Fruit fly (Drosophila melanogaster) whole organism, embryonic: Measurements from ENCODE around the gene CG13667.

Source experiments
- Bteb2 ChIP-seq: fragments of 200-800 bp; sonication (Bioruptor generic); optimal IDR thresholded peaks from 2 replicates; lab custom pipeline; 2016; ENCODE audit warnings: missing biosample characterization, missing genetic modification characterization
- CG10274 ChIP-seq: fragments of 200-800 bp; sonication (Bioruptor generic); optimal IDR thresholded peaks from 3 replicates; lab custom pipeline; 2017; ENCODE audit warnings: missing biosample characterization, mild to moderate bottlenecking, missing genetic modification characterization
- CG11398 ChIP-seq: fragments of 200-800 bp; sonication (Bioruptor generic); optimal IDR thresholded peaks from 2 replicates; lab custom pipeline; 2016; ENCODE audit warnings: missing biosample characterization, missing genetic modification characterization
- CG12071 ChIP-seq: fragments of 200-800 bp; sonication (Bioruptor generic); optimal IDR thresholded peaks from 3 replicates; lab custom pipeline; 2018; ENCODE audit warnings: missing biosample characterization, mild to moderate bottlenecking, missing genetic modification characterization
- CG12104 ChIP-seq: fragments of 200-800 bp; sonication (Bioruptor generic); optimal IDR thresholded peaks from 3 replicates; lab custom pipeline; 2016; ENCODE audit warnings: missing biosample characterization, missing genetic modification characterization
- CG12659 ChIP-seq: fragments of 200-800 bp; sonication (Bioruptor generic); optimal IDR thresholded peaks from 3 replicates; lab custom pipeline; 2017; ENCODE audit warnings: mild to moderate bottlenecking, missing biosample characterization, missing genetic modification reagents, missing genetic modification characterization
- CG12942 ChIP-seq: fragments of 200-800 bp; sonication (Bioruptor generic); optimal IDR thresholded peaks from 3 replicates; lab custom pipeline; 2016; ENCODE audit warnings: missing biosample characterization, missing genetic modification characterization
- CG13624 ChIP-seq: fragments of 200-800 bp; sonication (Bioruptor generic); optimal IDR thresholded peaks from 2 replicates; lab custom pipeline; 2016; ENCODE audit warnings: missing biosample characterization, missing genetic modification characterization
- CG14965 ChIP-seq: fragments of 200-800 bp; sonication (Bioruptor generic); optimal IDR thresholded peaks from 2 replicates; lab custom pipeline; 2016; ENCODE audit warnings: missing biosample characterization, missing genetic modification characterization, borderline replicate concordance
- CG15601 ChIP-seq: fragments of 200-800 bp; sonication (Bioruptor generic); optimal IDR thresholded peaks from 3 replicates; lab custom pipeline; 2019; ENCODE audit warnings: missing biosample characterization, mild to moderate bottlenecking, missing genetic modification characterization, moderate library complexity
- CG17568 ChIP-seq: fragments of 200-800 bp; sonication (Bioruptor generic); optimal IDR thresholded peaks from 2 replicates; lab custom pipeline; 2018; ENCODE audit warnings: missing biosample characterization, mild to moderate bottlenecking, missing genetic modification characterization, moderate library complexity
- CG3065 ChIP-seq: fragments of 200-800 bp; sonication (Bioruptor generic); optimal IDR thresholded peaks from 2 replicates; lab custom pipeline; 2016; ENCODE audit warnings: missing biosample characterization, missing genetic modification characterization
- CG33557 ChIP-seq: fragments of 200-800 bp; sonication (Bioruptor generic); optimal IDR thresholded peaks from 2 replicates; lab custom pipeline; 2019; ENCODE audit warnings: missing biosample characterization, mild to moderate bottlenecking, missing genetic modification characterization, moderate library complexity
- CG3995 ChIP-seq: fragments of 200-800 bp; sonication (Bioruptor generic); optimal IDR thresholded peaks from 3 replicates; lab custom pipeline; 2016; ENCODE audit warnings: missing biosample characterization, missing genetic modification characterization
- CG6175 ChIP-seq: fragments of 200-800 bp; sonication (Bioruptor generic); IDR thresholded peaks from 3 replicates; pipeline ENCODE4 v1.3.6; 2022; ENCODE audit warnings: missing biosample characterization, missing genetic modification characterization
- CG6654 ChIP-seq: fragments of 200-800 bp; sonication (Bioruptor generic); optimal IDR thresholded peaks from 2 replicates; lab custom pipeline; 2017; ENCODE audit warnings: missing biosample characterization, mild to moderate bottlenecking, missing genetic modification characterization
- CG7271 ChIP-seq: fragments of 200-800 bp; sonication (Bioruptor generic); optimal IDR thresholded peaks from 2 replicates; lab custom pipeline; 2018; ENCODE audit warnings: missing biosample characterization, mild to moderate bottlenecking, missing genetic modification characterization, moderate library complexity
- CG9817 ChIP-seq: fragments of 200-800 bp; sonication (Bioruptor generic); optimal IDR thresholded peaks from 2 replicates; lab custom pipeline; 2018; ENCODE audit warnings: missing biosample characterization, mild to moderate bottlenecking, missing genetic modification characterization, moderate library complexity
- Chrac-16 ChIP-seq: fragments of 200-800 bp; sonication (Bioruptor generic); optimal IDR thresholded peaks from 3 replicates; lab custom pipeline; 2016; ENCODE audit warnings: missing biosample characterization, missing genetic modification characterization
- E2f1 ChIP-seq: fragments of 200-800 bp; sonication (Bioruptor generic); IDR thresholded peaks from 2 replicates; pipeline ENCODE4 v1.3.6; 2022; ENCODE audit warnings: missing biosample characterization, missing genetic modification characterization
- Ets97D ChIP-seq: fragments of 200-800 bp; sonication (Bioruptor generic); optimal IDR thresholded peaks from 3 replicates; lab custom pipeline; 2016; ENCODE audit warnings: missing biosample characterization, missing genetic modification characterization
- Lhr ChIP-seq: fragments of 200-800 bp; sonication (Bioruptor generic); optimal IDR thresholded peaks from 3 replicates; lab custom pipeline; 2017; ENCODE audit warnings: mild to moderate bottlenecking, missing biosample characterization, missing genetic modification reagents, missing genetic modification characterization
- Max ChIP-seq: fragments of 200-800 bp; sonication (Bioruptor generic); optimal IDR thresholded peaks from 2 replicates; lab custom pipeline; 2016; ENCODE audit warnings: missing biosample characterization, mild to moderate bottlenecking, missing genetic modification characterization
- Med ChIP-seq: fragments of 200-800 bp; sonication (Bioruptor generic); peaks from one replicate; lab custom pipeline; 2016; ENCODE audit warnings: missing biosample characterization, missing genetic modification characterization, mild to moderate bottlenecking, inconsistent platforms, moderate library complexity
- Mrtf ChIP-seq: fragments of 200-800 bp; sonication (Bioruptor generic); IDR thresholded peaks from 3 replicates; pipeline ENCODE4 v1.3.6; 2022; ENCODE audit warnings: missing biosample characterization, missing genetic modification characterization
- Optix ChIP-seq: fragments of 200-800 bp; sonication (Bioruptor generic); IDR thresholded peaks from 3 replicates; pipeline ENCODE4 v1.3.6; 2022; ENCODE audit warnings: missing biosample characterization, missing genetic modification characterization
- Poxn ChIP-seq: fragments of 200-800 bp; sonication (Bioruptor generic); IDR thresholded peaks from 2 replicates; pipeline ENCODE4 v1.3.6; 2022; ENCODE audit warnings: missing biosample characterization, missing genetic modification characterization
- Sox100B ChIP-seq: fragments of 200-800 bp; sonication (Bioruptor generic); optimal IDR thresholded peaks from 3 replicates; lab custom pipeline; 2018; ENCODE audit warnings: missing biosample characterization, mild to moderate bottlenecking, missing genetic modification characterization
- Sox102F ChIP-seq: fragments of 200-800 bp; sonication (Bioruptor generic); optimal IDR thresholded peaks from 2 replicates; lab custom pipeline; 2018; ENCODE audit warnings: missing biosample characterization, mild to moderate bottlenecking, missing genetic modification characterization, moderate library complexity
- Stat92E ChIP-seq, 3 experiments: fragments of >200 bp in 2 of 3; fragments of 200-800 bp in 1 of 3; sonication (Bioruptor generic) in 1 of 3; optimal IDR thresholded peaks; 2 replicates each; lab custom pipeline; 2017 to 2019; ENCODE audit warnings: missing biosample characterization in 3 of 3, missing genetic modification characterization in 3 of 3, mild to moderate bottlenecking in 1 of 3, moderate library complexity in 1 of 3
- Taf1 ChIP-seq: fragments of 200-800 bp; sonication (Bioruptor generic); IDR thresholded peaks from 2 replicates; pipeline ENCODE4 v1.3.6; 2022; ENCODE audit warnings: missing biosample characterization, missing genetic modification characterization
- ase ChIP-seq: fragments of 200-800 bp; sonication (Bioruptor generic); IDR thresholded peaks from 3 replicates; pipeline ENCODE4 v1.3.6; 2022; ENCODE audit warnings: missing biosample characterization, missing genetic modification characterization
- crol ChIP-seq: fragments of 200-800 bp; sonication (Bioruptor generic); IDR thresholded peaks from 2 replicates; pipeline ENCODE4 v1.3.6; 2022; ENCODE audit warnings: missing biosample characterization, missing genetic modification characterization
- gcm2 ChIP-seq: fragments of 200-800 bp; sonication (Bioruptor generic); optimal IDR thresholded peaks from 2 replicates; lab custom pipeline; 2016; ENCODE audit warnings: missing biosample characterization, missing genetic modification characterization
- gsb-n ChIP-seq: fragments of 200-800 bp; sonication (Bioruptor generic); optimal IDR thresholded peaks from 3 replicates; lab custom pipeline; 2018; ENCODE audit warnings: missing biosample characterization, mild to moderate bottlenecking, missing genetic modification characterization
- insv ChIP-seq, 2 experiments: fragments of 200-800 bp; sonication (Bioruptor generic); optimal IDR thresholded peaks; 3 replicates each; lab custom pipeline; 2016 to 2018; ENCODE audit warnings: missing biosample characterization in 2 of 2, missing genetic modification characterization in 2 of 2
- kay ChIP-seq: fragments of 200-800 bp; sonication (Bioruptor generic); optimal IDR thresholded peaks from 2 replicates; lab custom pipeline; 2016; ENCODE audit warnings: missing biosample characterization, missing genetic modification characterization
- lmd ChIP-seq: fragments of 200-800 bp; sonication (Bioruptor generic); IDR thresholded peaks from 2 replicates; pipeline ENCODE4 v1.3.6; 2022; ENCODE audit warnings: missing biosample characterization, missing genetic modification characterization
- maf-S ChIP-seq: fragments of 200-800 bp; sonication (Bioruptor generic); optimal IDR thresholded peaks from 2 replicates; lab custom pipeline; 2016; ENCODE audit warnings: missing biosample characterization, missing genetic modification characterization
- org-1 ChIP-seq: fragments of 200-800 bp; sonication (Bioruptor generic); optimal IDR thresholded peaks from 2 replicates; lab custom pipeline; 2017; ENCODE audit warnings: missing biosample characterization, missing genetic modification characterization
- pum ChIP-seq: fragments of 200-800 bp; sonication (Bioruptor generic); optimal IDR thresholded peaks from 2 replicates; lab custom pipeline; 2016; ENCODE audit warnings: missing biosample characterization, missing genetic modification characterization
- pzg ChIP-seq: fragments of 200-800 bp; sonication (Bioruptor generic); optimal IDR thresholded peaks from 3 replicates; lab custom pipeline; 2018; ENCODE audit warnings: missing biosample characterization, mild to moderate bottlenecking, missing genetic modification characterization, moderate library complexity
- ro ChIP-seq: fragments of 200-800 bp; sonication (Bioruptor generic); IDR thresholded peaks from 2 replicates; pipeline ENCODE4 v1.3.6; 2022; ENCODE audit warnings: missing biosample characterization, missing genetic modification characterization
- schlank ChIP-seq: fragments of 200-800 bp; sonication (Bioruptor generic); optimal IDR thresholded peaks from 2 replicates; lab custom pipeline; 2018; ENCODE audit warnings: missing biosample characterization, mild to moderate bottlenecking, missing genetic modification characterization
- tio ChIP-seq: fragments of 200-800 bp; sonication (Bioruptor generic); optimal IDR thresholded peaks from 2 replicates; lab custom pipeline; 2017; ENCODE audit warnings: missing biosample characterization, missing genetic modification characterization, inconsistent platforms
- ttk ChIP-seq: fragments of 200-800 bp; sonication (Bioruptor generic); IDR thresholded peaks from 2 replicates; pipeline ENCODE4 v2.1.2; 2022; ENCODE audit warnings: missing biosample characterization, missing genetic modification characterization
- twi ChIP-seq: fragments of 200-800 bp; optimal IDR thresholded peaks from 2 replicates; lab custom pipeline; 2019; ENCODE audit warnings: missing biosample characterization, mild to moderate bottlenecking, missing genetic modification characterization, moderate library complexity
- zen2 ChIP-seq: fragments of 200-800 bp; sonication (Bioruptor generic); IDR thresholded peaks from 3 replicates; pipeline ENCODE4 v1.3.6; 2022; ENCODE audit warnings: missing biosample characterization, missing genetic modification characterization; ENCODE audit not compliant: partially characterized antibody

Gene CG13667

dm6 chr3L:8455015-8455908 lies 50.0 kb downstream of the CG13667 start (continued):
- TF ChIP-seq CG3995 (peak; percentile 55), ttk (GFP tag; lab: Robert Waterston, UW) (peak; percentile 47; the same call in 1 of the 2 replicates), Sox100B (GFP tag; lab: Kevin White, UChicago) (peak; percentile 95), CG17568 (GFP tag; lab: Kevin White, UChicago) (peak; percentile 78), Max (GFP tag; lab: Kevin White, UChicago) (peak; percentile 91), org-1 (GFP tag; lab: Kevin White, UChicago) (peak; percentile 92), kay (peak; percentile 64), CG6175 (GFP tag; lab: Robert Waterston, UW) (peak; percentile 75; the same call in 2 of the 3 replicates), Sox102F (peak; percentile 90), Stat92E (GFP tag; optimal IDR thresholded peaks at IDR 0.05; lab: Kevin White, UChicago) (peak in 1 of 3 experiments; percentile 1), CG9817 (tag; lab: Kevin White, UChicago) (peak; percentile 76), CG3065 (GFP tag; lab: Kevin White, UChicago) (peak; percentile 35), E2f1 (peak; percentile 79), gsb-n (tag; lab: Kevin White, UChicago) (peak; percentile 86), Optix (peak; percentile 33; the same call in 1 of the 3 replicates), CG12659 (GFP tag; lab: Kevin White, UChicago) (peak; percentile 87), twi (tag; lab: Kevin White, UChicago) (peak; percentile 60), Lhr (GFP tag; lab: Kevin White, UChicago) (peak; percentile 11), insv (GFP tag; optimal IDR thresholded peaks at IDR 0.05; lab: Kevin White, UChicago) (peak in 1 of 2 experiments; percentile 47), CG7271 (tag; lab: Kevin White, UChicago) (peak; percentile 42), maf-S (GFP tag; lab: Kevin White, UChicago) (peak; percentile 36), Poxn (GFP tag; lab: Robert Waterston, UW) (no peak), schlank (peak; percentile 57), Bteb2 (GFP tag; lab: Kevin White, UChicago) (peak; percentile 61), Mrtf (GFP tag; lab: Robert Waterston, UW) (peak; percentile 67; the same call in 1 of the 3 replicates), ase (GFP tag; lab: Robert Waterston, UW) (peak; percentile 51; the same call in 1 of the 3 replicates), pzg (GFP tag; lab: Kevin White, UChicago) (no peak), CG12071 (GFP tag; lab: Kevin White, UChicago) (peak; percentile 78), CG11398 (GFP tag; lab: Kevin White, UChicago) (no peak), Med (GFP tag; lab: Kevin White, UChicago) (peak; percentile 96), CG33557 (peak; percentile 23), tio (GFP tag; lab: Kevin White, UChicago) (peak; percentile 83), CG14965 (no peak), CG15601 (peak; percentile 81), lmd (peak; percentile 84), crol (GFP tag; lab: Robert Waterston, UW) (peak; percentile 80), CG10274 (peak; percentile 80), ro (no peak), CG13624 (GFP tag; lab: Kevin White, UChicago) (no peak), CG6654 (GFP tag; lab: Kevin White, UChicago) (peak; percentile 64), pum (GFP tag; lab: Kevin White, UChicago) (peak; percentile 22), Chrac-16 (peak; percentile 69), CG12104 (GFP tag; lab: Kevin White, UChicago) (peak; percentile 91), Ets97D (GFP tag; lab: Kevin White, UChicago) (peak; percentile 36), CG12942 (peak; percentile 76), Taf1 (peak; percentile 54; the same call in 1 of the 2 replicates), gcm2 (GFP tag; lab: Kevin White, UChicago) (no peak), zen2 (no peak)
